Worm (Caenorhabditis elegans): Measurements from ENCODE around the gene F08B12.11.

F08B12.11 gene

ce11 chrX:11407682-11408335, 23.0 kb downstream of the F08B12.11 start, which contains the start of gene F08B12.4 (continued):
- TF ChIP-seq ceh-32 (tag; optimal IDR thresholded peaks at IDR 0.05; ENCODE audit: poor library complexity) (no peak), lin-15B (tag; optimal IDR thresholded peaks at IDR 0.05) (no peak), lin-1 (GFP tag; IDR thresholded peaks at IDR 0.05) (no peak), mdl-1 (tag; optimal IDR thresholded peaks at IDR 0.05) (peak in 1 of 2 experiments; percentile 11), F26F4.8 (GFP tag; conservative IDR thresholded peaks at IDR 0.05) (no peak), mdt-29 (GFP tag; IDR thresholded peaks at IDR 0.05) (no peak), dmd-8 (GFP tag; IDR thresholded peaks at IDR 0.05) (no peak), zfp-2 (tag; optimal IDR thresholded peaks at IDR 0.05) (no peak), ctbp-1 (GFP tag; IDR thresholded peaks at IDR 0.05) (no peak), R02D3.7 (tag; optimal IDR thresholded peaks at IDR 0.05) (no peak), daf-19 (GFP tag; conservative IDR thresholded peaks at IDR 0.05) (no peak)

ce11 chrX:11409457-11409856, 24.6 kb downstream of the F08B12.11 start:
- TF ChIP-seq nhr-6 (tag; optimal IDR thresholded peaks at IDR 0.05) (no peak), mxl-2 (GFP tag; conservative IDR thresholded peaks at IDR 0.05) (no peak), ZK337.2 (GFP tag; IDR thresholded peaks at IDR 0.05) (no peak), F26F4.8 (GFP tag; conservative IDR thresholded peaks at IDR 0.05) (no peak), ces-1 (GFP tag; optimal IDR thresholded peaks at IDR 0.05) (no peak), dmd-6 (GFP tag; IDR thresholded peaks at IDR 0.05) (peak; percentile 60), nhr-11 (tag; optimal IDR thresholded peaks at IDR 0.05) (peak; percentile 47), snpc-1.2 (GFP tag; IDR thresholded peaks at IDR 0.05) (no peak), nhr-102 (tag; optimal IDR thresholded peaks at IDR 0.05) (peak; percentile 32), tra-1 (GFP tag; IDR thresholded peaks at IDR 0.05) (peak; percentile 37; the same call in 1 of the 2 replicates), hlh-30 (tag; optimal IDR thresholded peaks at IDR 0.05; ENCODE audit: insufficient read depth) (peak; percentile 75), lin-13 (GFP tag; optimal IDR thresholded peaks at IDR 0.05) (no peak), ceh-20 (GFP tag; IDR thresholded peaks at IDR 0.05) (peak; percentile 41; the same call in 1 of the 2 replicates), hmg-1.1 (GFP tag; IDR thresholded peaks at IDR 0.05) (no peak), spr-3 (GFP tag; optimal IDR thresholded peaks at IDR 0.05) (no peak), hlh-11 (tag; optimal IDR thresholded peaks at IDR 0.05) (peak; percentile 85), set-16 (GFP tag; IDR thresholded peaks at IDR 0.05) (no peak), nhr-28 (tag; optimal IDR thresholded peaks at IDR 0.05) (peak; percentile 14), daf-8 (GFP tag; IDR thresholded peaks at IDR 0.05) (no peak), lin-1 (GFP tag; IDR thresholded peaks at IDR 0.05) (no peak), lsy-2 (tag; optimal IDR thresholded peaks at IDR 0.05) (peak in 1 of 2 experiments; percentile 39), duxl-1 (tag; optimal IDR thresholded peaks at IDR 0.05; ENCODE audit: poor library complexity) (no peak), zip-11 (GFP tag; IDR thresholded peaks at IDR 0.05) (no peak), nhr-111 (GFP tag; optimal IDR thresholded peaks at IDR 0.05) (no peak), skn-1 (tag; optimal IDR thresholded peaks at IDR 0.05) (no peak), cey-2 (tag; optimal IDR thresholded peaks at IDR 0.05; ENCODE audit: borderline replicate concordance, insufficient read depth) (no peak), F37D6.2 (tag; optimal IDR thresholded peaks at IDR 0.05) (no peak), nhr-77 (tag; optimal IDR thresholded peaks at IDR 0.05) (peak; percentile 59), gei-8 (GFP tag; optimal IDR thresholded peaks at IDR 0.05) (no peak), nhr-237 (tag; optimal IDR thresholded peaks at IDR 0.05) (no peak), aha-1 (tag) (peak; percentile 95), sdz-12 (GFP tag; optimal IDR thresholded peaks at IDR 0.05) (peak; percentile 29), zip-2 (tag; optimal IDR thresholded peaks at IDR 0.05) (peak; percentile 41), mdl-1 (tag; optimal IDR thresholded peaks at IDR 0.05) (peak in 1 of 2 experiments; percentile 12), mxl-3 (GFP tag; optimal IDR thresholded peaks at IDR 0.05) (peak; percentile 8), daf-16 (GFP tag; optimal IDR thresholded peaks at IDR 0.05) (peak in 1 of 2 experiments; percentile 87), daf-16 (tag; optimal IDR thresholded peaks at IDR 0.05) (peak; percentile 64), lin-38 (GFP tag; IDR thresholded peaks at IDR 0.05) (0 out of 2 replicates have a peak, but pooled peaks have one; percentile 12), nhr-48 (tag; optimal IDR thresholded peaks at IDR 0.05) (peak; percentile 20), pha-4 (GFP tag; IDR thresholded peaks at IDR 0.05) (peak; percentile 28; the same call in 1 of the 2 replicates), pha-4 (tag; optimal IDR thresholded peaks at IDR 0.05) (peak; percentile 50)

Measured in whole organism, L4 larva.